Fruit fly (Drosophila melanogaster) whole organism, pupa: ENCODE results near the gene mab-21.

Experiments
- CG10348 ChIP-seq: fragments of 200-800 bp; sonication (Bioruptor generic); IDR thresholded peaks from 2 replicates; pipeline ENCODE4 v1.3.6; 2022; ENCODE audit warnings: missing biosample characterization, missing genetic modification characterization
- CG12605 ChIP-seq: fragments of 200-800 bp; sonication (Bioruptor generic); IDR thresholded peaks from 2 replicates; pipeline ENCODE4 v1.3.6; 2022; ENCODE audit warnings: missing biosample characterization, missing genetic modification characterization
- CG13204 ChIP-seq: fragments of 200-800 bp; sonication (Bioruptor generic); optimal IDR thresholded peaks from 2 replicates; lab custom pipeline; 2018; ENCODE audit warnings: missing biosample characterization, mild to moderate bottlenecking, missing genetic modification characterization, moderate library complexity
- CG14655 ChIP-seq: fragments of 200-800 bp; sonication (Bioruptor generic); optimal IDR thresholded peaks from 3 replicates; lab custom pipeline; 2017; ENCODE audit warnings: mild to moderate bottlenecking, missing biosample characterization, missing genetic modification reagents, missing genetic modification characterization
- CG15710 ChIP-seq: fragments of 200-800 bp; sonication (Bioruptor generic); optimal IDR thresholded peaks from 2 replicates; lab custom pipeline; 2018; ENCODE audit warnings: missing biosample characterization, mild to moderate bottlenecking, missing genetic modification characterization, moderate library complexity
- CG17806 ChIP-seq: fragments of 200-800 bp; sonication (Bioruptor generic); optimal IDR thresholded peaks from 2 replicates; lab custom pipeline; 2018; ENCODE audit warnings: missing biosample characterization, mild to moderate bottlenecking, missing genetic modification characterization, moderate library complexity
- CG32121 ChIP-seq: fragments of 200-800 bp; sonication (Bioruptor generic); IDR thresholded peaks from 2 replicates; pipeline ENCODE4 v1.3.6; 2022; ENCODE audit warnings: missing biosample characterization, missing genetic modification characterization
- CG34367 ChIP-seq: fragments of 200-800 bp; sonication (Bioruptor generic); optimal IDR thresholded peaks from 2 replicates; lab custom pipeline; 2018; ENCODE audit warnings: missing biosample characterization, mild to moderate bottlenecking, missing genetic modification characterization
- CG4496 ChIP-seq: fragments of 200-800 bp; sonication (Bioruptor generic); IDR thresholded peaks from 3 replicates; pipeline ENCODE4 v1.3.6; 2022; ENCODE audit warnings: missing biosample characterization, missing genetic modification characterization
- CG8159 ChIP-seq: fragments of 200-800 bp; sonication (Bioruptor generic); optimal IDR thresholded peaks from 3 replicates; lab custom pipeline; 2018; ENCODE audit warnings: missing biosample characterization, mild to moderate bottlenecking, missing genetic modification characterization, moderate library complexity
- CG8301 ChIP-seq: fragments of 200-800 bp; sonication (Bioruptor generic); optimal IDR thresholded peaks from 2 replicates; lab custom pipeline; 2018; ENCODE audit warnings: missing biosample characterization, mild to moderate bottlenecking, missing genetic modification characterization
- CG9948 ChIP-seq: fragments of 200-800 bp; sonication (Bioruptor generic); optimal IDR thresholded peaks from 2 replicates; lab custom pipeline; 2018; ENCODE audit warnings: missing biosample characterization, mild to moderate bottlenecking, missing genetic modification characterization, moderate library complexity
- D1 ChIP-seq: fragments of 200-800 bp; sonication (Bioruptor generic); optimal IDR thresholded peaks from 2 replicates; lab custom pipeline; 2018; ENCODE audit warnings: missing biosample characterization, mild to moderate bottlenecking, missing genetic modification characterization, moderate library complexity
- EcR ChIP-seq: fragments of 200-800 bp; sonication (Bioruptor generic); optimal IDR thresholded peaks from 3 replicates; lab custom pipeline; 2019; ENCODE audit warnings: missing biosample characterization, missing genetic modification characterization, mild to moderate bottlenecking, moderate library complexity, missing genetic modification reagents
- Ets98B ChIP-seq: fragments of 200-800 bp; sonication (Bioruptor generic); IDR thresholded peaks from 2 replicates; pipeline ENCODE4 v1.3.6; 2022; ENCODE audit warnings: missing biosample characterization, missing genetic modification characterization
- Pif1A ChIP-seq: fragments of 200-800 bp; sonication (Bioruptor generic); optimal IDR thresholded peaks from 3 replicates; lab custom pipeline; 2016; ENCODE audit warnings: missing biosample characterization, missing genetic modification characterization
- Pif1B ChIP-seq: fragments of 200-800 bp; sonication (Bioruptor generic); optimal IDR thresholded peaks from 3 replicates; lab custom pipeline; 2016; ENCODE audit warnings: missing biosample characterization, missing genetic modification characterization
- Snoo ChIP-seq: fragments of 200-800 bp; sonication (Bioruptor generic); optimal IDR thresholded peaks from 3 replicates; lab custom pipeline; 2017; ENCODE audit warnings: missing biosample characterization, mild to moderate bottlenecking, missing genetic modification characterization, inconsistent platforms
- fd96Ca ChIP-seq: fragments of 200-800 bp; sonication (Bioruptor generic); IDR thresholded peaks from 3 replicates; pipeline ENCODE4 v1.3.6; 2022; ENCODE audit warnings: missing biosample characterization, missing genetic modification characterization
- gl ChIP-seq: fragments of 200-800 bp; sonication (Bioruptor generic); optimal IDR thresholded peaks from 2 replicates; lab custom pipeline; 2018; ENCODE audit warnings: missing biosample characterization, mild to moderate bottlenecking, missing genetic modification characterization
- rn ChIP-seq: fragments of 200-800 bp; sonication (Bioruptor generic); IDR thresholded peaks from 2 replicates; pipeline ENCODE4 v1.3.6; 2022; ENCODE audit warnings: missing biosample characterization, missing genetic modification characterization

Gene mab-21

dm6 chrX:6010539-6011268 lies 2.3 kb downstream of the mab-21 start:
- no peak for TF ChIP-seq CG32121
- no peak for TF ChIP-seq CG8301 (tag; lab: Kevin White, UChicago)
- no peak for TF ChIP-seq CG4496 (GFP tag; lab: Robert Waterston, UW)
- no peak for TF ChIP-seq CG8159
- TF ChIP-seq Ets98B (GFP tag; lab: Robert Waterston, UW) = no peak
- TF ChIP-seq D1 (tag; lab: Kevin White, UChicago) = no peak
- TF ChIP-seq CG12605 (GFP tag; lab: Robert Waterston, UW) = no peak
- no peak for TF ChIP-seq Pif1B (GFP tag; lab: Kevin White, UChicago)
- TF ChIP-seq gl (tag; lab: Kevin White, UChicago) = no peak
- no peak for TF ChIP-seq CG13204
- TF ChIP-seq rn (GFP tag; lab: Robert Waterston, UW) = no peak
- TF ChIP-seq CG17806 = no peak
- no peak for TF ChIP-seq CG14655 (GFP tag; lab: Kevin White, UChicago)
- no peak for TF ChIP-seq CG15710 (tag; lab: Kevin White, UChicago)
- TF ChIP-seq Pif1A (GFP tag; lab: Kevin White, UChicago) = no peak
- no peak for TF ChIP-seq EcR
- no peak for TF ChIP-seq CG10348
- TF ChIP-seq CG9948 (tag; lab: Kevin White, UChicago) = no peak
- TF ChIP-seq fd96Ca (GFP tag; lab: Robert Waterston, UW) = no peak
- TF ChIP-seq CG34367 = no peak

dm6 chrX:6007502-6007901 lies 5.5 kb downstream of the mab-21 start:
- TF ChIP-seq CG14655 (GFP tag; lab: Kevin White, UChicago) = no peak
- TF ChIP-seq CG8159 = no peak
- no peak for TF ChIP-seq rn (GFP tag; lab: Robert Waterston, UW)
- no peak for TF ChIP-seq CG34367
- TF ChIP-seq D1 (tag; lab: Kevin White, UChicago) = no peak
- TF ChIP-seq CG32121 = no peak
- TF ChIP-seq CG15710 (tag; lab: Kevin White, UChicago) = no peak
- no peak for TF ChIP-seq CG9948 (tag; lab: Kevin White, UChicago)
- TF ChIP-seq CG8301 (tag; lab: Kevin White, UChicago) = no peak
- no peak for TF ChIP-seq Pif1A (GFP tag; lab: Kevin White, UChicago)
- no peak for TF ChIP-seq EcR
- TF ChIP-seq CG12605 (GFP tag; lab: Robert Waterston, UW) = no peak
- TF ChIP-seq Pif1B (GFP tag; lab: Kevin White, UChicago) = no peak
- no peak for TF ChIP-seq CG13204
- no peak for TF ChIP-seq gl (tag; lab: Kevin White, UChicago)
- TF ChIP-seq CG10348 = no peak
- TF ChIP-seq Snoo = no peak
- TF ChIP-seq fd96Ca (GFP tag; lab: Robert Waterston, UW) = no peak
- TF ChIP-seq Ets98B (GFP tag; lab: Robert Waterston, UW) = no peak
- TF ChIP-seq CG17806 = no peak

DNA sequence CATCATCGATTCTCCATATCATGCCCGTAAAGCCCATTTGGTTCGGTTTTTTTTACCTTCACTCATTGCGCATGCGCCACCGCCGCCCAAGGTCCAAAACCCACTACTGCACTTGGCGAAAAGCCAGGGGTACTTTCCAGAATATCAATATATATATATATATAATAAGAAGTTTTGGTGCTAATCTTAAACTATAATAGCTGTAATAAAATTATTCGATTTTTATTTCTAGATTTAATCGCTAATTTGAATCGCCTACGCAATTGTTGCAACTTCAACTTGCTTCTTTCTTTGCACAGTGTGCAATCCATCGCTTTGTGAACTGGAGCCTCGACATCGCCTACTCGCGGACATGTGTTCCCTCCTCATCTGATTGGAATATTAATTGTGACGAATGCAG lies 9.2 kb downstream of the mab-21 start:
- TF ChIP-seq CG34367 (peak; percentile 33), Ets98B (GFP tag; lab: Robert Waterston, UW) (no peak), CG13204 (peak; percentile 13), EcR (no peak), CG4496 (GFP tag; lab: Robert Waterston, UW) (no peak), Pif1B (GFP tag; lab: Kevin White, UChicago) (no peak), CG15710 (tag; lab: Kevin White, UChicago) (peak; percentile 66), CG12605 (GFP tag; lab: Robert Waterston, UW) (no peak), D1 (tag; lab: Kevin White, UChicago) (no peak), Snoo (peak; percentile 22), CG32121 (no peak), CG10348 (no peak), CG8159 (peak; percentile 70), gl (tag; lab: Kevin White, UChicago) (no peak), CG14655 (GFP tag; lab: Kevin White, UChicago) (peak; percentile 54), fd96Ca (GFP tag; lab: Robert Waterston, UW) (0 out of 3 replicates have a peak, but pooled peaks have one; percentile 11), Pif1A (GFP tag; lab: Kevin White, UChicago) (peak; percentile 7), CG8301 (tag; lab: Kevin White, UChicago) (peak; percentile 11), rn (GFP tag; lab: Robert Waterston, UW) (no peak), CG9948 (tag; lab: Kevin White, UChicago) (peak; percentile 47), CG17806 (peak; percentile 63)

DNA sequence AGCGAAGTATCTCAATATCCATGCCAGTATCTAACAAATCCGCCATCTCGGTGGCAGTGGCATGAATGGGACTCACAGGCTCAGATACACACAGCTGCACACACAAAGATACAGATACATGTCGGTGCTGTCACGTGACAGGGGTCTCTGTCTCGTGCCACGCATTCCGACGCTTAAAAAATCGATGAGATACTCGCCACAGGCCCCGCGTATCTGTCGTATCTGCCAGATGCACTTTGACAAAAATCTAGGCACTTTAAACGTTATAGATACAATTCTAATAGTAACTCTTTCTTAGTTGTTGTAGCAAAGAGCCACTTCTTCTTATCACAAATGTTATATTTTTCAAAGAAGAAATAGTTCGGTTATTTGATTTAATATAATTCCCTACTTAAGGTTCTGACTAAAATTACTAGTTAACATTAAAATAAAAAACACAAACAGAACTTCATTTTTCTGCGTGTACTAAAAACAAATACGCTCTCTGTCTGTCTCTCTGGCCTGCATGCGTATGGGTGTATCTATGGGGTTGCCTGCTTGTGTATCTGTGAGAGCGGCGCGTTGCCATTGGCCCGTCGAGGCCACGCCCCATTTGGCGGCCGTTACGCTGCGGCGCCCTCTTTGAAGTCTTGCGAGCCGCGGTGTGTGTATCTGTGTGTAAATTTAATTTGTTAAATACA lies 12.1 kb downstream of the mab-21 start, which contains the start of gene CG4766:
Gene CG4766 (minus strand): TSS at position 51 of the 680 bp plus-strand sequence.
- no peak for TF ChIP-seq CG13204
- TF ChIP-seq EcR = no peak
- TF ChIP-seq CG34367 = peak; percentile 69
- TF ChIP-seq gl (tag; lab: Kevin White, UChicago) = peak; percentile 61
- TF ChIP-seq CG9948 (tag; lab: Kevin White, UChicago) = peak; percentile 78
- TF ChIP-seq CG15710 (tag; lab: Kevin White, UChicago) = peak; percentile 83
- TF ChIP-seq CG32121 = peak; percentile 92
- TF ChIP-seq D1 (tag; lab: Kevin White, UChicago) = no peak
- peak; percentile 66 for TF ChIP-seq CG12605 (GFP tag; lab: Robert Waterston, UW)
- peak; percentile 88 for TF ChIP-seq Pif1A (GFP tag; lab: Kevin White, UChicago)
- TF ChIP-seq CG17806 = peak; percentile 79
- peak; percentile 78 for TF ChIP-seq Pif1B (GFP tag; lab: Kevin White, UChicago)
- peak; percentile 86 for TF ChIP-seq CG4496 (GFP tag; lab: Robert Waterston, UW)
- peak; percentile 82 for TF ChIP-seq CG8301 (tag; lab: Kevin White, UChicago)
- peak; percentile 48; the same call in 1 of the 2 replicates for TF ChIP-seq Ets98B (GFP tag; lab: Robert Waterston, UW)
- peak; percentile 86 for TF ChIP-seq CG8159
- TF ChIP-seq rn (GFP tag; lab: Robert Waterston, UW) = peak; percentile 56; the same call in 1 of the 2 replicates
- no peak for TF ChIP-seq CG10348
- TF ChIP-seq CG14655 (GFP tag; lab: Kevin White, UChicago) = peak; percentile 85
- TF ChIP-seq Snoo = peak; percentile 86
- TF ChIP-seq fd96Ca (GFP tag; lab: Robert Waterston, UW) = peak; percentile 36; the same call in 1 of the 3 replicates
